Worm (Caenorhabditis elegans) whole organism, mixed stage, embryonic: Measurements from ENCODE around the gene deg-1.

Source experiments
- mep-1 ChIP-seq: fragments of 150-350 bp; optimal IDR thresholded peaks from 2 replicates; lab custom pipeline; 2017; ENCODE audit warnings: missing biosample characterization, missing genetic modification reagents, missing genetic modification characterization, inconsistent platforms
- mls-2 ChIP-seq: sonication (generic microtip); optimal IDR thresholded peaks from 2 replicates; lab custom pipeline; 2016; ENCODE audit warnings: mild to moderate bottlenecking, missing genetic modification characterization, moderate library complexity, missing compliant biosample characterization
- snpc-4 ChIP-seq: fragments of 150-350 bp; optimal IDR thresholded peaks from 2 replicates; lab custom pipeline; 2014; ENCODE audit warnings: missing biosample characterization, missing genetic modification characterization
- zip-8 ChIP-seq: fragments of 150-350 bp; optimal IDR thresholded peaks from 2 replicates; lab custom pipeline; 2014; ENCODE audit warnings: missing biosample characterization, missing genetic modification characterization

- no peak for TF ChIP-seq zip-8 (tag; lab: Kevin White, UChicago)
- no peak for TF ChIP-seq mep-1 (tag; lab: Kevin White, UChicago)
- TF ChIP-seq mls-2 (tag; lab: Kevin White, UChicago), result no peak
- no peak for TF ChIP-seq snpc-4 (tag; lab: Kevin White, UChicago)
Observed at ce11 chrX:7800370-7800769, 47.5 kb downstream of the deg-1 start.
